Worm (Caenorhabditis elegans) whole organism, late embryonic: ENCODE results near the gene ZK546.5.
A peak's percentile ranks its signal among the peaks of the same experiment; 100 is the strongest.

Experiments
- mec-3 ChIP-seq: sonication (generic microtip); optimal IDR thresholded peaks from 2 replicates; lab custom pipeline; 2016; ENCODE audit warnings: borderline replicate concordance, missing genetic modification characterization, missing compliant biosample characterization
- nfya-1 ChIP-seq: sonication (generic microtip); optimal IDR thresholded peaks from 2 replicates; lab custom pipeline; 2017; ENCODE audit warnings: missing genetic modification characterization, mild to moderate bottlenecking, missing compliant biosample characterization, antibody characterized with exemption, moderate library complexity
- nhr-11 ChIP-seq: fragments of 150-350 bp; optimal IDR thresholded peaks from 2 replicates; lab custom pipeline; 2014; ENCODE audit warnings: missing biosample characterization, missing genetic modification characterization
- pag-3 ChIP-seq: sonication (generic microtip); optimal IDR thresholded peaks from 2 replicates; lab custom pipeline; 2016; ENCODE audit warnings: missing compliant biosample characterization, missing genetic modification characterization, borderline replicate concordance
- pqm-1 ChIP-seq: sonication (generic microtip); optimal IDR thresholded peaks from 2 replicates; lab custom pipeline; 2016; ENCODE audit warnings: missing genetic modification characterization, missing compliant biosample characterization
- tbx-2 ChIP-seq: sonication (generic microtip); optimal IDR thresholded peaks from 2 replicates; lab custom pipeline; 2016; ENCODE audit warnings: missing genetic modification characterization, missing compliant biosample characterization
- zip-5 ChIP-seq: sonication (generic microtip); optimal IDR thresholded peaks from 2 replicates; lab custom pipeline; 2016; ENCODE audit warnings: missing genetic modification characterization, missing compliant biosample characterization

- TF ChIP-seq nfya-1 (tag; lab: Kevin White, UChicago): peak; percentile 57
- TF ChIP-seq mec-3: peak; percentile 59
- no peak for TF ChIP-seq nhr-11 (tag; lab: Kevin White, UChicago)
- TF ChIP-seq tbx-2 (tag; lab: Kevin White, UChicago): peak; percentile 81
- TF ChIP-seq zip-5 (tag; lab: Kevin White, UChicago): peak; percentile 30
- no peak for TF ChIP-seq pqm-1 (tag; lab: Kevin White, UChicago)
- TF ChIP-seq pag-3 (tag; lab: Kevin White, UChicago): no peak
Measured at ce11 chrII:4942397-4942796, 6.8 kb downstream of the ZK546.5 start.
